Fruit fly (Drosophila melanogaster): ENCODE results near the gene CG1847.

DNA sequence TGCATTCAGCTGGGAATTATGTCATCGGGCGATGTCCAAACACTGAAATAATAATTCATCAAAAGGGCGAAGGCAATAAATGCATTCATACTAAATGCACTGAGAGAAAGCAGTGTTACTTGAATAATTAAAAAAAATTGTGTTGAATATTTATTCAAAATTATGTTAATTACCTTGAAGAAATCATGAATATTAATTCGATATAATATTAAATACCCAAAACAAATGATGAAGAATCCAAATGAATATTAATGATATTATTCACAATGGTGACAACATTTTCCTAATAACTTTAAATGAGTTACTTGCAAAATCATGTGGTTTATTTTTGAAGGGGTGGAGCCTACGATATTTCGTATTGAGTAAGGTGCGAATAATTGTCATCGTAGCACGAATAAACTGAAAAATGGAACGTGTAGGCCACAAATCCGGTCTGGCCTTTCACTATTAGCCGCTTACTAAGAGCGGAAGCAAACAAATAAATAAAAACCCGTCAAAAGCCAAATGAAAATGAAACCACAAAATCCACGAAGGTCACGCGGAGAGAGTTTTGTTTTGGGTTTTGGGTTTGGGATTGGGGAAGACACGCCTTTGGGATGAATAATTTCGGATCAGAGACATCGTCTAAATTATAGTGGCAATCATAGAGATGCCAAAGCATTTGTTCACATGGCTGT, 27.1 kb upstream of the CG1847 start:
- no peak for TF ChIP-seq CG9948 (tag; optimal IDR thresholded peaks at IDR 0.05)
- TF ChIP-seq CG8159 (tag; optimal IDR thresholded peaks at IDR 0.05) = peak; percentile 45
- TF ChIP-seq Snoo (tag; optimal IDR thresholded peaks at IDR 0.05) = no peak
- no peak for TF ChIP-seq CG17806 (tag; optimal IDR thresholded peaks at IDR 0.05)
- no peak for TF ChIP-seq Ets98B (GFP tag; IDR thresholded peaks at IDR 0.05)
- TF ChIP-seq gl (tag; optimal IDR thresholded peaks at IDR 0.05) = no peak
- TF ChIP-seq D1 (tag; optimal IDR thresholded peaks at IDR 0.05) = no peak
